Worm (Caenorhabditis elegans) whole organism, mixed stage, embryonic: Measurements from ENCODE around the gene nsun-1.
A peak's percentile ranks its signal among the peaks of the same experiment; 100 is the strongest.

ENCODE experiments used
- M03D4.4 ChIP-seq: sonication (generic microtip); optimal IDR thresholded peaks from 2 replicates; lab custom pipeline; 2017; ENCODE audit warnings: mild to moderate bottlenecking, missing genetic modification characterization, missing compliant biosample characterization
- bed-3 ChIP-seq: fragments of 200-800 bp; sonication (Bioruptor generic); optimal IDR thresholded peaks from 3 replicates; lab custom pipeline; 2018; ENCODE audit warnings: mild to moderate bottlenecking, missing genetic modification characterization, moderate library complexity, missing compliant biosample characterization
- blmp-1 ChIP-seq: fragments of 150-350 bp; optimal IDR thresholded peaks from 2 replicates; lab custom pipeline; 2014; ENCODE audit warnings: missing biosample characterization, missing genetic modification characterization
- ceh-39 ChIP-seq: fragments of 150-350 bp; optimal IDR thresholded peaks from 2 replicates; lab custom pipeline; 2014; ENCODE audit warnings: missing biosample characterization, missing genetic modification characterization
- ceh-43 ChIP-seq: fragments of 200-800 bp; sonication (Bioruptor generic); optimal IDR thresholded peaks from 2 replicates; lab custom pipeline; 2018; ENCODE audit warnings: mild to moderate bottlenecking, missing genetic modification characterization, moderate library complexity, missing compliant biosample characterization
- ceh-83 ChIP-seq: fragments of 200-800 bp; sonication (Bioruptor generic); optimal IDR thresholded peaks from 2 replicates; lab custom pipeline; 2018; ENCODE audit warnings: mild to moderate bottlenecking, missing genetic modification characterization, missing compliant biosample characterization
- ces-1 ChIP-seq: fragments of 150-350 bp; optimal IDR thresholded peaks from 2 replicates; lab custom pipeline; 2014; ENCODE audit warnings: missing biosample characterization, missing genetic modification reagents, missing genetic modification characterization
- cnd-1 ChIP-seq: fragments of 200-800 bp; sonication (Bioruptor generic); optimal IDR thresholded peaks from 2 replicates; lab custom pipeline; 2018; ENCODE audit warnings: mild to moderate bottlenecking, missing genetic modification characterization, missing compliant biosample characterization
- drap-1 ChIP-seq: fragments of 200-800 bp; sonication (Bioruptor generic); optimal IDR thresholded peaks from 3 replicates; lab custom pipeline; 2018; ENCODE audit warnings: mild to moderate bottlenecking, missing genetic modification characterization, missing compliant biosample characterization
- elt-1 ChIP-seq: sonication (generic microtip); optimal IDR thresholded peaks from 2 replicates; lab custom pipeline; 2017; ENCODE audit warnings: missing genetic modification characterization, mild to moderate bottlenecking, missing compliant biosample characterization, antibody characterized with exemption, moderate library complexity, borderline replicate concordance; ENCODE audit not compliant: insufficient read depth
- elt-3 ChIP-seq: fragments of 150-350 bp; optimal IDR thresholded peaks from 2 replicates; lab custom pipeline; 2014; ENCODE audit warnings: missing biosample characterization, missing genetic modification characterization
- flh-1 ChIP-seq: fragments of 200-800 bp; sonication (Bioruptor generic); optimal IDR thresholded peaks from 2 replicates; lab custom pipeline; 2018; ENCODE audit warnings: mild to moderate bottlenecking, missing genetic modification characterization, moderate library complexity, missing compliant biosample characterization
- ham-2 ChIP-seq: fragments of 200-800 bp; sonication (Bioruptor generic); optimal IDR thresholded peaks from 2 replicates; lab custom pipeline; 2018; ENCODE audit warnings: mild to moderate bottlenecking, missing genetic modification characterization, missing compliant biosample characterization
- hlh-1 ChIP-seq: fragments of 150-350 bp; optimal IDR thresholded peaks from 2 replicates; lab custom pipeline; 2014; ENCODE audit warnings: missing biosample characterization, missing genetic modification reagents, missing genetic modification characterization
- lin-32 ChIP-seq: fragments of 200-800 bp; sonication (Bioruptor generic); optimal IDR thresholded peaks from 2 replicates; lab custom pipeline; 2018; ENCODE audit warnings: mild to moderate bottlenecking, missing genetic modification characterization, missing compliant biosample characterization
- lsy-2 ChIP-seq: fragments of 150-350 bp; optimal IDR thresholded peaks from 2 replicates; lab custom pipeline; 2014; ENCODE audit warnings: missing biosample characterization, missing genetic modification characterization
- mab-5 ChIP-seq: fragments of 150-350 bp; optimal IDR thresholded peaks from 2 replicates; lab custom pipeline; 2014; ENCODE audit warnings: missing biosample characterization, missing genetic modification characterization
- mls-2 ChIP-seq: sonication (generic microtip); optimal IDR thresholded peaks from 2 replicates; lab custom pipeline; 2016; ENCODE audit warnings: mild to moderate bottlenecking, missing genetic modification characterization, moderate library complexity, missing compliant biosample characterization
- nhr-12 ChIP-seq: fragments of 150-350 bp; optimal IDR thresholded peaks from 2 replicates; lab custom pipeline; 2014; ENCODE audit warnings: missing biosample characterization, missing genetic modification characterization
- nhr-2 ChIP-seq: fragments of 150-350 bp; optimal IDR thresholded peaks from 2 replicates; lab custom pipeline; 2014; ENCODE audit warnings: missing biosample characterization, missing genetic modification characterization
- nhr-237 ChIP-seq: fragments of 150-350 bp; optimal IDR thresholded peaks from 2 replicates; lab custom pipeline; 2014; ENCODE audit warnings: missing biosample characterization, missing genetic modification characterization
- nhr-76 ChIP-seq: sonication (generic microtip); optimal IDR thresholded peaks from 2 replicates; lab custom pipeline; 2017; ENCODE audit warnings: missing biosample characterization, missing genetic modification characterization
- pha-4 ChIP-seq: fragments of 150-350 bp; optimal IDR thresholded peaks from 2 replicates; lab custom pipeline; 2018; ENCODE audit warnings: missing biosample characterization, missing genetic modification reagents, missing genetic modification characterization
- sem-2 ChIP-seq: fragments of 200-800 bp; sonication (Bioruptor generic); optimal IDR thresholded peaks from 2 replicates; lab custom pipeline; 2018; ENCODE audit warnings: mild to moderate bottlenecking, missing genetic modification characterization, missing compliant biosample characterization
- snpc-4 ChIP-seq: fragments of 150-350 bp; optimal IDR thresholded peaks from 2 replicates; lab custom pipeline; 2014; ENCODE audit warnings: missing biosample characterization, missing genetic modification characterization
- sptf-1 ChIP-seq: sonication (generic microtip); optimal IDR thresholded peaks from 2 replicates; lab custom pipeline; 2017; ENCODE audit warnings: mild to moderate bottlenecking, missing genetic modification characterization, moderate library complexity, missing compliant biosample characterization
- tbx-8 ChIP-seq: fragments of 200-800 bp; sonication (Bioruptor generic); optimal IDR thresholded peaks from 2 replicates; lab custom pipeline; 2018; ENCODE audit warnings: mild to moderate bottlenecking, missing genetic modification characterization, moderate library complexity, missing compliant biosample characterization
- unc-120 ChIP-seq: sonication (generic microtip); optimal IDR thresholded peaks from 2 replicates; lab custom pipeline; 2017; ENCODE audit warnings: missing genetic modification characterization, missing compliant biosample characterization; ENCODE audit not compliant: poor library complexity, severe bottlenecking
- unc-39 ChIP-seq: fragments of 150-350 bp; optimal IDR thresholded peaks from 2 replicates; lab custom pipeline; 2014; ENCODE audit warnings: missing biosample characterization, missing genetic modification characterization
- unc-62 ChIP-seq: fragments of 150-350 bp; optimal IDR thresholded peaks from 2 replicates; lab custom pipeline; 2014; ENCODE audit warnings: missing biosample characterization, missing genetic modification reagents, missing genetic modification characterization
- zip-8 ChIP-seq: fragments of 150-350 bp; optimal IDR thresholded peaks from 2 replicates; lab custom pipeline; 2014; ENCODE audit warnings: missing biosample characterization, missing genetic modification characterization
- ztf-11 ChIP-seq: fragments of 150-350 bp; optimal IDR thresholded peaks from 2 replicates; lab custom pipeline; 2014; ENCODE audit warnings: missing biosample characterization, missing genetic modification characterization

The nsun-1 gene

ce11 chrII:475312-475711 is 428 bp downstream of the nsun-1 start:
- TF ChIP-seq unc-39: no peak
- TF ChIP-seq zip-8 (tag; lab: Kevin White, UChicago): no peak
- TF ChIP-seq elt-1 (tag; lab: Kevin White, UChicago): no peak
- TF ChIP-seq nhr-12 (tag; lab: Kevin White, UChicago): no peak
- no peak for TF ChIP-seq flh-1 (GFP tag; lab: Kevin White, UChicago)
- TF ChIP-seq nhr-76 (tag; lab: Kevin White, UChicago): no peak
- no peak for TF ChIP-seq pha-4
- TF ChIP-seq unc-62 (GFP tag; lab: Kevin White, UChicago): no peak
- TF ChIP-seq mls-2 (tag; lab: Kevin White, UChicago): no peak
- no peak for TF ChIP-seq elt-3 (tag; lab: Kevin White, UChicago)

- TF ChIP-seq drap-1 (GFP tag; lab: Kevin White, UChicago) (no peak), ceh-39 (tag; lab: Kevin White, UChicago) (no peak), unc-39 (no peak), hlh-1 (no peak), tbx-8 (GFP tag; lab: Kevin White, UChicago) (no peak), flh-1 (GFP tag; lab: Kevin White, UChicago) (no peak), elt-3 (tag; lab: Kevin White, UChicago) (no peak), nhr-237 (no peak), ham-2 (GFP tag; lab: Kevin White, UChicago) (no peak), elt-1 (tag; lab: Kevin White, UChicago) (no peak), unc-62 (GFP tag; lab: Kevin White, UChicago) (no peak), lin-32 (GFP tag; lab: Kevin White, UChicago) (no peak), bed-3 (GFP tag; lab: Kevin White, UChicago) (no peak), ceh-83 (GFP tag; lab: Kevin White, UChicago) (no peak), sptf-1 (tag; lab: Kevin White, UChicago) (no peak), blmp-1 (tag; lab: Kevin White, UChicago) (no peak), sem-2 (GFP tag; lab: Kevin White, UChicago) (no peak), zip-8 (tag; lab: Kevin White, UChicago) (no peak), ztf-11 (tag; lab: Kevin White, UChicago) (no peak), ceh-43 (no peak)
Measured at ce11 chrII:473203-473602, 2.5 kb downstream of the nsun-1 start, which contains the start of gene W07E6.5. Gene W07E6.5 (plus strand): TSS chrII:473503.

ce11 chrII:470375-470774 is 5.4 kb downstream of the nsun-1 start, which contains the start of gene tomm-22:
Gene tomm-22 (minus strand): TSS chrII:470475.
- TF ChIP-seq zip-8 (tag; lab: Kevin White, UChicago) (no peak), pha-4 (no peak), drap-1 (GFP tag; lab: Kevin White, UChicago) (no peak), unc-62 (GFP tag; lab: Kevin White, UChicago) (no peak), elt-3 (tag; lab: Kevin White, UChicago) (no peak), mls-2 (tag; lab: Kevin White, UChicago) (no peak), M03D4.4 (tag; lab: Kevin White, UChicago) (no peak), tbx-8 (GFP tag; lab: Kevin White, UChicago) (no peak), ces-1 (GFP tag; lab: Kevin White, UChicago) (no peak), flh-1 (GFP tag; lab: Kevin White, UChicago) (no peak), nhr-76 (tag; lab: Kevin White, UChicago) (no peak), hlh-1 (no peak), ceh-39 (tag; lab: Kevin White, UChicago) (no peak), unc-120 (no peak), nhr-12 (tag; lab: Kevin White, UChicago) (no peak), ceh-43 (no peak), mab-5 (tag; lab: Kevin White, UChicago) (no peak), sptf-1 (tag; lab: Kevin White, UChicago) (no peak), unc-39 (no peak), nhr-2 (no peak)
- TF ChIP-seq, all 35 proteins: peak for 0

- TF ChIP-seq flh-1 (GFP tag; lab: Kevin White, UChicago): no peak
- TF ChIP-seq lin-32 (GFP tag; lab: Kevin White, UChicago): no peak
- no peak for TF ChIP-seq snpc-4
- TF ChIP-seq nhr-237: no peak
- TF ChIP-seq, all 35 proteins: peak for 0
Measured at ce11 chrII:467265-467664, 8.5 kb downstream of the nsun-1 start, which contains the start of gene nfyb-1. Gene nfyb-1 (minus strand): TSS chrII:467365.

- TF ChIP-seq cnd-1 (tag; lab: Kevin White, UChicago) (no peak), lsy-2 (tag; lab: Kevin White, UChicago) (peak; percentile 76), sem-2 (GFP tag; lab: Kevin White, UChicago) (no peak), lin-32 (GFP tag; lab: Kevin White, UChicago) (no peak)
Measured at ce11 chrII:461297-461696, 14.4 kb downstream of the nsun-1 start.
